Fruit fly (Drosophila melanogaster) whole organism, embryonic: ENCODE results near the gene CG31870.

ENCODE experiments used
- Abd-B ChIP-seq: fragments of 200-800 bp; sonication (Bioruptor generic); optimal IDR thresholded peaks from 2 replicates; lab custom pipeline; 2018; ENCODE audit warnings: missing biosample characterization, mild to moderate bottlenecking, missing genetic modification characterization, moderate library complexity
- CG10274 ChIP-seq: fragments of 200-800 bp; sonication (Bioruptor generic); optimal IDR thresholded peaks from 3 replicates; lab custom pipeline; 2017; ENCODE audit warnings: missing biosample characterization, mild to moderate bottlenecking, missing genetic modification characterization
- CG12071 ChIP-seq: fragments of 200-800 bp; sonication (Bioruptor generic); optimal IDR thresholded peaks from 3 replicates; lab custom pipeline; 2018; ENCODE audit warnings: missing biosample characterization, mild to moderate bottlenecking, missing genetic modification characterization
- CG12299 ChIP-seq: fragments of 200-800 bp; sonication (Bioruptor generic); optimal IDR thresholded peaks from 2 replicates; lab custom pipeline; 2018; ENCODE audit warnings: missing biosample characterization, mild to moderate bottlenecking, missing genetic modification characterization
- CG13123 ChIP-seq: fragments of 200-800 bp; sonication (Bioruptor generic); optimal IDR thresholded peaks from 2 replicates; lab custom pipeline; 2016; ENCODE audit warnings: missing biosample characterization, missing genetic modification characterization
- CG13624 ChIP-seq: fragments of 200-800 bp; sonication (Bioruptor generic); optimal IDR thresholded peaks from 2 replicates; lab custom pipeline; 2016; ENCODE audit warnings: missing biosample characterization, missing genetic modification characterization
- CG14014 ChIP-seq: fragments of 200-800 bp; sonication (Bioruptor generic); IDR thresholded peaks from 2 replicates; pipeline ENCODE4 v1.3.6; 2022; ENCODE audit warnings: missing biosample characterization, missing genetic modification characterization
- CG16779 ChIP-seq: fragments of 200-800 bp; sonication (Bioruptor generic); IDR thresholded peaks from 2 replicates; pipeline ENCODE4 v1.3.6; 2022; ENCODE audit warnings: missing biosample characterization, missing genetic modification characterization
- CG17802 ChIP-seq: fragments of 200-800 bp; sonication (Bioruptor generic); optimal IDR thresholded peaks from 2 replicates; lab custom pipeline; 2018; ENCODE audit warnings: missing biosample characterization, mild to moderate bottlenecking, missing genetic modification characterization, moderate library complexity
- CG17829 ChIP-seq: fragments of 200-800 bp; optimal IDR thresholded peaks from 2 replicates; lab custom pipeline; 2019; ENCODE audit warnings: missing biosample characterization, mild to moderate bottlenecking, missing genetic modification characterization, moderate library complexity
- CG18011 ChIP-seq: fragments of 200-800 bp; sonication (Bioruptor generic); optimal IDR thresholded peaks from 2 replicates; lab custom pipeline; 2017; ENCODE audit warnings: missing biosample characterization, missing genetic modification characterization, mild to moderate bottlenecking, moderate library complexity, missing genotype
- CG18764 ChIP-seq: fragments of 200-800 bp; sonication (Bioruptor generic); optimal IDR thresholded peaks from 3 replicates; lab custom pipeline; 2016; ENCODE audit warnings: missing biosample characterization, missing genetic modification characterization
- CG2116 ChIP-seq: fragments of 200-800 bp; sonication (Bioruptor generic); optimal IDR thresholded peaks from 3 replicates; lab custom pipeline; 2018; ENCODE audit warnings: missing biosample characterization, mild to moderate bottlenecking, missing genetic modification characterization
- CG2129 ChIP-seq: fragments of 200-800 bp; sonication (Bioruptor generic); IDR thresholded peaks from 2 replicates; pipeline ENCODE4 v1.3.6; 2022; ENCODE audit warnings: missing biosample characterization, missing genetic modification characterization; ENCODE audit not compliant: partially characterized antibody
- CG2712 ChIP-seq: fragments of 200-800 bp; optimal IDR thresholded peaks from 3 replicates; lab custom pipeline; 2019; ENCODE audit warnings: missing biosample characterization, mild to moderate bottlenecking, missing genetic modification characterization, moderate library complexity
- CG31441 ChIP-seq: fragments of 200-800 bp; sonication (Bioruptor generic); IDR thresholded peaks from 2 replicates; pipeline ENCODE4 v1.3.6; 2022; ENCODE audit warnings: missing biosample characterization, missing genetic modification characterization
- CG3847 ChIP-seq: fragments of 200-800 bp; sonication (Bioruptor generic); IDR thresholded peaks from 2 replicates; pipeline ENCODE4 v1.3.6; 2022; ENCODE audit warnings: missing biosample characterization, missing genetic modification characterization
- CG42726 ChIP-seq: fragments of 200-800 bp; sonication (Bioruptor generic); IDR thresholded peaks from 2 replicates; pipeline ENCODE4 v1.3.6; 2022; ENCODE audit warnings: missing biosample characterization, missing genetic modification characterization; ENCODE audit not compliant: partially characterized antibody
- CG4820 ChIP-seq: fragments of 200-800 bp; sonication (Bioruptor generic); optimal IDR thresholded peaks from 3 replicates; lab custom pipeline; 2016; ENCODE audit warnings: missing biosample characterization, missing genetic modification characterization
- CG8765 ChIP-seq: fragments of 200-800 bp; sonication (Bioruptor generic); IDR thresholded peaks from 2 replicates; pipeline ENCODE4 v1.3.6; 2022; ENCODE audit warnings: missing biosample characterization, missing genetic modification characterization
- D19B ChIP-seq: fragments of 200-800 bp; sonication (Bioruptor generic); optimal IDR thresholded peaks from 2 replicates; lab custom pipeline; 2017; ENCODE audit warnings: missing biosample characterization, mild to moderate bottlenecking, missing genetic modification characterization
- Dip2 ChIP-seq: fragments of 200-800 bp; sonication (Bioruptor generic); IDR thresholded peaks from 2 replicates; pipeline ENCODE4 v1.3.6; 2022; ENCODE audit warnings: missing biosample characterization, missing genetic modification characterization
- Dll ChIP-seq: fragments of 200-800 bp; sonication (Bioruptor generic); IDR thresholded peaks from 4 replicates; pipeline ENCODE4 v1.3.6; 2022; ENCODE audit warnings: missing biosample characterization, missing genetic modification characterization; ENCODE audit not compliant: partially characterized antibody
- Dref ChIP-seq: fragments of 200-800 bp; sonication (Bioruptor generic); IDR thresholded peaks from 2 replicates; pipeline ENCODE4 v1.3.6; 2022; ENCODE audit warnings: missing biosample characterization, missing genetic modification characterization
- E2f2 ChIP-seq: fragments of 200-800 bp; sonication (Bioruptor generic); IDR thresholded peaks from 2 replicates; pipeline ENCODE4 v1.3.6; 2022; ENCODE audit warnings: missing biosample characterization, missing genetic modification characterization
- Ets65A ChIP-seq: fragments of 200-800 bp; sonication (Bioruptor generic); peaks from one replicate; lab custom pipeline; 2016; ENCODE audit warnings: missing biosample characterization, missing genetic modification characterization
- HLH54F ChIP-seq: fragments of 200-800 bp; sonication (Bioruptor generic); optimal IDR thresholded peaks from 3 replicates; lab custom pipeline; 2016; ENCODE audit warnings: missing biosample characterization, missing genetic modification characterization
- Hmr ChIP-seq: fragments of 200-800 bp; sonication (Bioruptor generic); optimal IDR thresholded peaks from 3 replicates; lab custom pipeline; 2017; ENCODE audit warnings: mild to moderate bottlenecking, missing biosample characterization, missing genetic modification reagents, missing genetic modification characterization
- MBD-R2 ChIP-seq: fragments of 200-800 bp; sonication (Bioruptor generic); IDR thresholded peaks from 2 replicates; pipeline ENCODE4 v1.3.6; 2022; ENCODE audit warnings: missing biosample characterization, missing genetic modification characterization
- MESR4 ChIP-seq: fragments of 200-800 bp; sonication (Bioruptor generic); optimal IDR thresholded peaks from 2 replicates; lab custom pipeline; 2018; ENCODE audit warnings: missing biosample characterization, mild to moderate bottlenecking, missing genetic modification characterization, moderate library complexity
- Mes4 ChIP-seq: fragments of 200-800 bp; sonication (Bioruptor generic); optimal IDR thresholded peaks from 2 replicates; lab custom pipeline; 2016; ENCODE audit warnings: missing biosample characterization, missing genetic modification characterization
- NFAT ChIP-seq: fragments of 200-800 bp; sonication (Bioruptor generic); IDR thresholded peaks from 2 replicates; pipeline ENCODE4 v1.3.6; 2022; ENCODE audit warnings: missing biosample characterization, missing genetic modification characterization
- Nf-YB ChIP-seq: fragments of 200-800 bp; sonication (Bioruptor generic); optimal IDR thresholded peaks from 3 replicates; lab custom pipeline; 2019; ENCODE audit warnings: missing biosample characterization, mild to moderate bottlenecking, missing genetic modification characterization, moderate library complexity
- Stat92E ChIP-seq, 3 experiments: fragments of >200 bp in 2 of 3; fragments of 200-800 bp in 1 of 3; sonication (Bioruptor generic) in 1 of 3; optimal IDR thresholded peaks; 2 replicates each; lab custom pipeline; 2017 to 2019; ENCODE audit warnings: missing biosample characterization in 3 of 3, missing genetic modification characterization in 3 of 3, mild to moderate bottlenecking in 1 of 3, moderate library complexity in 1 of 3
- crp ChIP-seq, 2 experiments: fragments of 200-800 bp; sonication (Bioruptor generic); optimal IDR thresholded peaks; 2 replicates in 1 of 2; 3 replicates in 1 of 2; lab custom pipeline; 2017; ENCODE audit warnings: missing biosample characterization in 2 of 2, missing genetic modification characterization in 2 of 2, mild to moderate bottlenecking in 1 of 2, moderate library complexity in 1 of 2
- da ChIP-seq: fragments of 200-800 bp; sonication (Bioruptor generic); optimal IDR thresholded peaks from 2 replicates; lab custom pipeline; 2016; ENCODE audit warnings: missing biosample characterization, missing genetic modification characterization
- dysf ChIP-seq: fragments of 200-800 bp; sonication (Bioruptor generic); IDR thresholded peaks from 3 replicates; pipeline ENCODE4 v1.3.6; 2022; ENCODE audit warnings: missing biosample characterization, missing genetic modification characterization
- ems ChIP-seq: fragments of 200-800 bp; sonication (Bioruptor generic); optimal IDR thresholded peaks from 3 replicates; lab custom pipeline; 2016; ENCODE audit warnings: missing biosample characterization, missing genetic modification characterization
- hbn ChIP-seq: fragments of 200-800 bp; sonication (Bioruptor generic); IDR thresholded peaks from 2 replicates; pipeline ENCODE4 v1.3.6; 2022; ENCODE audit warnings: missing biosample characterization, missing genetic modification characterization; ENCODE audit not compliant: partially characterized antibody
- nerfin-2 ChIP-seq: fragments of 200-800 bp; sonication (Bioruptor generic); IDR thresholded peaks from 2 replicates; pipeline ENCODE4 v1.3.6; 2022; ENCODE audit warnings: missing biosample characterization, missing genetic modification characterization; ENCODE audit not compliant: partially characterized antibody
- pzg ChIP-seq: fragments of 200-800 bp; sonication (Bioruptor generic); optimal IDR thresholded peaks from 3 replicates; lab custom pipeline; 2018; ENCODE audit warnings: missing biosample characterization, mild to moderate bottlenecking, missing genetic modification characterization, moderate library complexity
- sens ChIP-seq: fragments of 200-800 bp; sonication (Bioruptor generic); peaks from one replicate; lab custom pipeline; 2016; ENCODE audit warnings: missing biosample characterization, missing genetic modification characterization
- seq ChIP-seq: fragments of 200-800 bp; sonication (Bioruptor generic); IDR thresholded peaks from 2 replicates; pipeline ENCODE4 v1.3.6; 2022; ENCODE audit warnings: missing biosample characterization, missing genetic modification characterization
- sisA ChIP-seq: fragments of 200-800 bp; sonication (Bioruptor generic); IDR thresholded peaks from 2 replicates; pipeline ENCODE4 v1.3.6; 2022; ENCODE audit warnings: missing biosample characterization, missing genetic modification characterization
- ssp ChIP-seq: fragments of 200-800 bp; sonication (Bioruptor generic); IDR thresholded peaks from 2 replicates; pipeline ENCODE4 v1.3.6; 2022; ENCODE audit warnings: missing biosample characterization, missing genetic modification characterization
- sug ChIP-seq: fragments of 200-800 bp; optimal IDR thresholded peaks from 2 replicates; lab custom pipeline; 2019; ENCODE audit warnings: missing biosample characterization, mild to moderate bottlenecking, missing genetic modification characterization, moderate library complexity
- tap ChIP-seq: fragments of 200-800 bp; optimal IDR thresholded peaks from 3 replicates; lab custom pipeline; 2019; ENCODE audit warnings: missing biosample characterization, mild to moderate bottlenecking, missing genetic modification characterization, moderate library complexity
- tna ChIP-seq: fragments of 200-800 bp; sonication (Bioruptor generic); IDR thresholded peaks from 2 replicates; pipeline ENCODE4 v1.3.6; 2022; ENCODE audit warnings: missing biosample characterization, missing genetic modification characterization; ENCODE audit not compliant: partially characterized antibody
- trh ChIP-seq: fragments of 200-800 bp; sonication (Bioruptor generic); optimal IDR thresholded peaks from 2 replicates; lab custom pipeline; 2016; ENCODE audit warnings: missing biosample characterization, missing genetic modification characterization
- unpg ChIP-seq: fragments of 200-800 bp; sonication (Bioruptor generic); optimal IDR thresholded peaks from 3 replicates; lab custom pipeline; 2018; ENCODE audit warnings: missing biosample characterization, mild to moderate bottlenecking, missing genetic modification characterization, moderate library complexity
- wor ChIP-seq: fragments of 200-800 bp; sonication (Bioruptor generic); IDR thresholded peaks from 2 replicates; pipeline ENCODE4 v1.3.6; 2022; ENCODE audit warnings: missing biosample characterization, missing genetic modification characterization

CG31870 gene

DNA sequence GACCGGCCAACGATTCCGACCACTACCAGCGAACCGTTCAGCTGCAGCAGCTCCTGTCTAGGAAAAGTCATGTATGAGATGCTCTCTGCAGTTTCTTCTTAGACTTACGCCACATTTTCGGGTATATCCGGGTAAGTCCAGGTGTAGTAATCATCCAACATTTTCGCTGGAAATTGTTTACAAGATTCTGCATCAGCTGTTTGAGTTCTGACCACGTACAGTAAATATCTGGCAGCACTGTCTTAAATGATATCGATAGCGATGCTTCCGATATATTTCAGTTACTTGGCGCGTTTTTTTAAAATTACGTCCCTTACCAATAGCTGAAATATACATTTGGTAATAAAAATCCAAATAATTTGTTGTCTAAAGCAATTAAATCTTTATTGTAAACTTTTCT, 46.3 kb upstream of the CG31870 start, which contains the start of gene CG6729 (continued):
- TF ChIP-seq seq (GFP tag; lab: Robert Waterston, UW) (no peak), CG2129 (GFP tag; lab: Robert Waterston, UW) (peak; percentile 43), Ets65A (GFP tag; lab: Kevin White, UChicago) (no peak), tap (tag; lab: Kevin White, UChicago) (no peak), Dll (GFP tag; lab: Robert Waterston, UW) (peak; percentile 79), CG2116 (GFP tag; lab: Kevin White, UChicago) (peak; percentile 92), Nf-YB (GFP tag; lab: Kevin White, UChicago) (no peak), sens (peak; percentile 67), nerfin-2 (peak; percentile 64), NFAT (no peak), hbn (GFP tag; lab: Robert Waterston, UW) (peak; percentile 81), wor (GFP tag; lab: Robert Waterston, UW) (no peak), Dip2 (no peak), CG8765 (GFP tag; lab: Robert Waterston, UW) (no peak), CG18764 (GFP tag; lab: Kevin White, UChicago) (no peak), CG2712 (tag; lab: Kevin White, UChicago) (no peak), CG4820 (GFP tag; lab: Kevin White, UChicago) (no peak), Dref (GFP tag; lab: Robert Waterston, UW) (peak; percentile 84), HLH54F (GFP tag; lab: Kevin White, UChicago) (no peak), da (no peak), CG31441 (GFP tag; lab: Robert Waterston, UW) (no peak), CG42726 (GFP tag; lab: Robert Waterston, UW) (no peak), CG12299 (tag; lab: Kevin White, UChicago) (no peak), Stat92E (GFP tag; optimal IDR thresholded peaks at IDR 0.05; lab: Kevin White, UChicago) (peak in 1 of 3 experiments; percentile 3), CG17802 (tag; lab: Kevin White, UChicago) (no peak), sug (tag; lab: Kevin White, UChicago) (no peak), CG16779 (GFP tag; lab: Robert Waterston, UW) (no peak), CG13123 (GFP tag; lab: Kevin White, UChicago) (no peak), Mes4 (GFP tag; lab: Kevin White, UChicago) (no peak), Abd-B (GFP tag; lab: Kevin White, UChicago) (no peak), CG17829 (tag; lab: Kevin White, UChicago) (no peak), ems (GFP tag; lab: Kevin White, UChicago) (no peak), CG3847 (GFP tag; lab: Robert Waterston, UW) (0 out of 2 replicates have a peak, but pooled peaks have one; percentile 6), CG14014 (GFP tag; lab: Robert Waterston, UW) (no peak), D19B (GFP tag; lab: Kevin White, UChicago) (no peak), CG10274 (no peak), CG12071 (GFP tag; lab: Kevin White, UChicago) (no peak), MESR4 (GFP tag; lab: Kevin White, UChicago) (peak; percentile 43), E2f2 (GFP tag; lab: Robert Waterston, UW) (peak; percentile 95), crp (GFP tag; optimal IDR thresholded peaks at IDR 0.05; lab: Kevin White, UChicago) (peak; percentile 75 to 94), sisA (GFP tag; lab: Robert Waterston, UW) (no peak), pzg (GFP tag; lab: Kevin White, UChicago) (peak; percentile 74), MBD-R2 (GFP tag; lab: Robert Waterston, UW) (peak; percentile 87), ssp (no peak), CG18011 (no peak), trh (GFP tag; lab: Kevin White, UChicago) (no peak), dysf (GFP tag; lab: Robert Waterston, UW) (no peak), CG13624 (GFP tag; lab: Kevin White, UChicago) (no peak), unpg (GFP tag; lab: Kevin White, UChicago) (no peak), Hmr (GFP tag; lab: Kevin White, UChicago) (no peak), tna (GFP tag; lab: Robert Waterston, UW) (peak; percentile 61; the same call in 1 of the 2 replicates)
